Worm (Caenorhabditis elegans): ENCODE results near the gene Y53F4B.26.

DNA sequence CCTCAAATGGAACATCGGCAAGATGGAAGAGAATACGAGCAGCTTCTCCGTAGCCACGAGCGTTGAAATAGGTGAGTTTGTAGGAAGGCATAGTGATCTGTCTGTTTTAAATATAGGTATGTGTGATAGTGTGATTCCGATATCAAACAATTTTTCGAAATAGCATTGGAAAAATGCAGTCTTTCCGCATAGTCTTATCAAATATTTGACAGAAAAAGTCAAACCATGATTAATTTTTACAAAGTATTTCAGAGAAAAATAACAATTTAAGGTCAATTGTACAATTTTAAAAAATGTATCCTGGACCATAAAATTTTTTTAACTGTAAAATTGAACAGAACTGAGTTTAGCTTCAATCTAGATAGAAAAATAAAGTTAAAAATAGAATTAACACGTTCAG lies 23.7 kb upstream of the Y53F4B.26 start, which contains the start of gene gst-26:
- TF ChIP-seq elt-2 (tag; optimal IDR thresholded peaks at IDR 0.05) (no peak), dmd-4 (tag; optimal IDR thresholded peaks at IDR 0.05; ENCODE audit: borderline replicate concordance) (no peak), ceh-48 (tag; optimal IDR thresholded peaks at IDR 0.05) (no peak), K09A11.1 (tag; optimal IDR thresholded peaks at IDR 0.05; ENCODE audit: insufficient read depth) (no peak), C38D4.7 (GFP tag; optimal IDR thresholded peaks at IDR 0.05) (no peak), fax-1 (tag; optimal IDR thresholded peaks at IDR 0.05) (no peak), hlh-30 (tag; optimal IDR thresholded peaks at IDR 0.05; ENCODE audit: insufficient read depth) (no peak), ztf-16 (tag; optimal IDR thresholded peaks at IDR 0.05) (no peak), ceh-14 (tag; optimal IDR thresholded peaks at IDR 0.05) (no peak), ceh-6 (GFP tag; optimal IDR thresholded peaks at IDR 0.05) (no peak), syd-9 (tag; optimal IDR thresholded peaks at IDR 0.05) (no peak), pros-1 (tag; optimal IDR thresholded peaks at IDR 0.05) (no peak)

Data from whole organism, late embryonic.